Worm (Caenorhabditis elegans): Measurements from ENCODE around the gene F38B7.10.

F38B7.10 gene

DNA sequence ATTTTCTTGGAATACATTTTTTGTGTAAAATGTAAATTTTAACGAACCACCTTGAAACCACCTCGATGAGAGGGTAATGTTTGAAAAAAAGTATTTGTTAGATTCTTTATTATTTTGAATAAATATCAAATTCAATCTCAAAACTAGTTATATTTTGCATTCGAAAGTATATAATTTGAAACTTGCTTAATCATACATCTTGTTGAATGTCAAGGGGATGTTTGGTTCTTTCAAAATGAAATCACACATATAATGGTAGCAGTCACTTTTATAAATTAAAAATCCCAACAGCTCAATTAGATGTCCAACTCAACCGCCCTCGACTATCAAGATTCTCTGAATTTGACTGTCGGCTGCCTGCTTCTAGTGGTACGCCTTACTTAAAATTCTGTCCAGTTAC lies 19.2 kb downstream of the F38B7.10 start, which contains the start of gene srx-87:
Gene srx-87, plus strand, starts transcription at position 301 of the 400 bp plus-strand sequence.
- TF ChIP-seq ceh-62 (tag; optimal IDR thresholded peaks at IDR 0.05) (no peak), ctbp-1 (GFP tag; IDR thresholded peaks at IDR 0.05) (no peak), lin-38 (GFP tag; IDR thresholded peaks at IDR 0.05) (no peak), rbr-2 (tag; optimal IDR thresholded peaks at IDR 0.05) (no peak)

DNA sequence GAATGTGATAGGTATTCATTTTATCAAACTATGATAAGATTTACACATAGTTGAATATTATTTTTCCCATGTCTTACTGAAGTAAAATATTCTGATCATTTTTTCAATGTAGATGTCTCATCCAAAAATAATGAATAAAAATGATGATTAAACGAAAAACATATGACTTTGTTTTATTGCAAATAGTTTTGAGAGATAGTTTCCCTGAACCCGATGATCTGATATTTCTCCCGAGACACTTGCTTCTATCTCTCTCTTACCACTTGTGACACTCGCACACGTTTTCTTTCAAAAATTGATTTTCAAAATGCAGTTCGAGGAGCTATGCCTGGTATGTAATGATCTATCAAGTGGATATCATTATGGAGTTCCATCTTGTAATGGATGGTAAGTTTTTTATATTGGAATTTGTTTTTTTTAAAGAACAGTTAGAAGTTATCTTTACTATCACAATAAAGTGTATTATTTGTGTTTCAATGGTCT lies 24.9 kb downstream of the F38B7.10 start, which contains the start of the genes nhr-101 and pms-2:
Gene nhr-101, plus strand, starts transcription at position 308 of the 483 bp plus-strand sequence.
Gene pms-2, minus strand, starts transcription at position 433 of the 483 bp plus-strand sequence.
- peak in 1 of 2 experiments; percentile 53 for TF ChIP-seq mdl-1 (tag; optimal IDR thresholded peaks at IDR 0.05)
- no peak for TF ChIP-seq lin-15B (tag; optimal IDR thresholded peaks at IDR 0.05)
- peak; percentile 73 for TF ChIP-seq hlh-30 (tag; optimal IDR thresholded peaks at IDR 0.05; ENCODE audit: insufficient read depth)
- no peak for TF ChIP-seq duxl-1 (tag; optimal IDR thresholded peaks at IDR 0.05; ENCODE audit: poor library complexity)
- TF ChIP-seq nhr-11 (tag; optimal IDR thresholded peaks at IDR 0.05): no peak
- peak; percentile 22 for TF ChIP-seq nhr-28 (tag; optimal IDR thresholded peaks at IDR 0.05)
- no peak for TF ChIP-seq ZK546.5 (tag; optimal IDR thresholded peaks at IDR 0.05)
- no peak for TF ChIP-seq aly-2 (tag; optimal IDR thresholded peaks at IDR 0.05)
- no peak for TF ChIP-seq arid-1 (GFP tag; conservative IDR thresholded peaks at IDR 0.05)
- TF ChIP-seq dmd-6 (GFP tag; IDR thresholded peaks at IDR 0.05): peak; percentile 32
- TF ChIP-seq mxl-3 (GFP tag; optimal IDR thresholded peaks at IDR 0.05): peak; percentile 61

DNA sequence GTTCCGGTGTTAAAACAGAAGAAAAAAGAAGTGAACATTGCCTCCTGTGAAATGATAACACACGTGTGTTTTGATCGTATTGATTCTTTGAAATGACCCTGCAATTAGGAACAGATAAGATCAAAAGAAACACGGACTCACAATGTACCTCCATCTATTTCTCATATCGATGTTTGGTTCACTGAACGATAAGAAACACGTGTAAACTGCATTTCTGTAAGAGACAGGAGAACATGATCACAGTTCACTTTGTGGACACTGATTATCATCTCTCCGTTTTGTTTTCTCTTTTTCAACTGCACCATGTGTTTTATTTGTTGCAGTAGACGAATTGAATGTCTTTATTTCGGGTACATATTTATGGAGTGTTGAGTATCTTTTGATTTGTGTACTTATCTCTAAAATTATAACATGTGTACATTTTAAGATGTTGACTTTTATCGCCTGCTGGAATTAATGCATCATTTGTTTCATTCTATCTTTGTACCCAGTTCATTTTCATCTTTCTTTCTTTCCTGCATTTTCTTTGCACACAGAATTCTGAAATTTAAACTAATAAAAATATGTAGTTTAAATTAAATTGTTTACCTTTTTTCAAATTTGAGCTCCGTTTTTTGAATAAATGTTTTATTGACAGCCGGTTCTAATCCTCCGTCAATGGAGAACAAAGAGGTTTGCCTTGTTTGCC lies 27.6 kb downstream of the F38B7.10 start, which contains the start of the genes H12C20.7 and nhr-68:
Gene H12C20.7, minus strand, starts transcription at position 188 of the 688 bp plus-strand sequence.
Gene nhr-68, plus strand, starts transcription at position 638 of the 688 bp plus-strand sequence.
- peak; percentile 99 for TF ChIP-seq hlh-11 (tag; optimal IDR thresholded peaks at IDR 0.05)
- TF ChIP-seq zip-2 (tag; optimal IDR thresholded peaks at IDR 0.05): peak; percentile 55
- 0 out of 2 replicates have a peak, but pooled peaks have one; percentile 23 for TF ChIP-seq dmd-9 (GFP tag; IDR thresholded peaks at IDR 0.05)
- TF ChIP-seq nhr-237 (tag; optimal IDR thresholded peaks at IDR 0.05): no peak
- TF ChIP-seq unc-62 (GFP tag; optimal IDR thresholded peaks at IDR 0.05 in 1 of 2): peak in 1 of 2 experiments; percentile 99
- no peak for TF ChIP-seq unc-62 (tag; optimal IDR thresholded peaks at IDR 0.05)
- no peak for TF ChIP-seq F49E8.2 (tag; optimal IDR thresholded peaks at IDR 0.05; ENCODE audit: borderline replicate concordance)
- TF ChIP-seq hif-1 (tag; optimal IDR thresholded peaks at IDR 0.05): peak in 1 of 2 experiments; percentile 16
- no peak for TF ChIP-seq ceh-28 (tag; optimal IDR thresholded peaks at IDR 0.05)
- TF ChIP-seq zfp-3 (GFP tag; conservative IDR thresholded peaks at IDR 0.05): peak; percentile 86
- no peak for TF ChIP-seq vab-7 (GFP tag; IDR thresholded peaks at IDR 0.05)
- TF ChIP-seq ZK546.5 (tag; optimal IDR thresholded peaks at IDR 0.05): no peak
- TF ChIP-seq nhr-77 (tag; optimal IDR thresholded peaks at IDR 0.05): peak; percentile 88
- TF ChIP-seq mep-1 (tag; optimal IDR thresholded peaks at IDR 0.05): peak; percentile 85
- no peak for TF ChIP-seq nhr-111 (GFP tag; optimal IDR thresholded peaks at IDR 0.05)
- no peak for TF ChIP-seq ceh-82 (tag; optimal IDR thresholded peaks at IDR 0.05)
- no peak for TF ChIP-seq ztf-11 (tag; optimal IDR thresholded peaks at IDR 0.05)
- peak; percentile 98 for TF ChIP-seq tra-1 (GFP tag; IDR thresholded peaks at IDR 0.05)
- TF ChIP-seq zag-1 (tag; optimal IDR thresholded peaks at IDR 0.05): no peak
- peak; percentile 59 for TF ChIP-seq pqm-1 (tag; optimal IDR thresholded peaks at IDR 0.05)
- peak in 1 of 2 experiments; percentile 93 for TF ChIP-seq lsy-2 (tag; optimal IDR thresholded peaks at IDR 0.05)
- peak; percentile 73 for TF ChIP-seq pha-4 (GFP tag; IDR thresholded peaks at IDR 0.05)
- TF ChIP-seq pha-4 (tag; optimal IDR thresholded peaks at IDR 0.05): no peak
- no peak for TF ChIP-seq Y48G9A.11 (GFP tag; IDR thresholded peaks at IDR 0.05)
- TF ChIP-seq nhr-28 (tag; optimal IDR thresholded peaks at IDR 0.05): peak; percentile 97
- no peak for TF ChIP-seq Y5F2A.4 (GFP tag; optimal IDR thresholded peaks at IDR 0.05)
- no peak for TF ChIP-seq egl-43 (GFP tag; IDR thresholded peaks at IDR 0.05)
- TF ChIP-seq T26A8.4 (GFP tag; IDR thresholded peaks at IDR 0.05): peak; percentile 89
- peak; percentile 70 for TF ChIP-seq ctbp-1 (GFP tag; IDR thresholded peaks at IDR 0.05)
- no peak for TF ChIP-seq unc-130 (GFP tag; optimal IDR thresholded peaks at IDR 0.05)
- TF ChIP-seq madf-5 (GFP tag; IDR thresholded peaks at IDR 0.05): no peak
- TF ChIP-seq set-16 (GFP tag; IDR thresholded peaks at IDR 0.05): no peak
- TF ChIP-seq php-3 (GFP tag; IDR thresholded peaks at IDR 0.05): peak; percentile 97
- TF ChIP-seq jun-1 (tag; optimal IDR thresholded peaks at IDR 0.05): peak; percentile 37
- TF ChIP-seq lir-3 (tag; optimal IDR thresholded peaks at IDR 0.05): no peak
